Fruit fly (Drosophila melanogaster) whole organism, embryonic: Measurements from ENCODE around the gene CG42307.

Experiments
- Antp ChIP-seq: fragments of 200-800 bp; sonication (Bioruptor generic); optimal IDR thresholded peaks from 3 replicates; lab custom pipeline; 2016; ENCODE audit warnings: missing biosample characterization, missing genetic modification characterization
- Awh ChIP-seq: fragments of 200-800 bp; sonication (Bioruptor generic); IDR thresholded peaks from 2 replicates; pipeline ENCODE4, ENCODE4 v1.3.6; 2022; ENCODE audit warnings: missing biosample characterization, missing genetic modification characterization
- Bdp1 ChIP-seq: fragments of 200-800 bp; sonication (Bioruptor generic); optimal IDR thresholded peaks from 3 replicates; lab custom pipeline; 2016; ENCODE audit warnings: missing biosample characterization, missing genetic modification characterization
- CG10543 ChIP-seq: fragments of 200-800 bp; sonication (Bioruptor generic); optimal IDR thresholded peaks from 3 replicates; lab custom pipeline; 2017; ENCODE audit warnings: missing biosample characterization, mild to moderate bottlenecking, missing genetic modification characterization, moderate library complexity
- CG11247 ChIP-seq: fragments of 200-800 bp; sonication (Bioruptor generic); IDR thresholded peaks from 2 replicates; pipeline ENCODE4 v1.3.6; 2022; ENCODE audit warnings: missing biosample characterization, missing genetic modification characterization
- CG11456 ChIP-seq: fragments of 200-800 bp; sonication (Bioruptor generic); IDR thresholded peaks from 3 replicates; pipeline ENCODE4 v1.3.6; 2022; ENCODE audit warnings: missing biosample characterization, missing genetic modification characterization
- CG12219 ChIP-seq: fragments of 200-800 bp; sonication (Bioruptor generic); optimal IDR thresholded peaks from 3 replicates; lab custom pipeline; 2018; ENCODE audit warnings: missing biosample characterization, mild to moderate bottlenecking, missing genetic modification characterization
- CG13624 ChIP-seq: fragments of 200-800 bp; sonication (Bioruptor generic); optimal IDR thresholded peaks from 2 replicates; lab custom pipeline; 2016; ENCODE audit warnings: missing biosample characterization, missing genetic modification characterization
- CG13775 ChIP-seq: fragments of 200-800 bp; sonication (Bioruptor generic); optimal IDR thresholded peaks from 3 replicates; lab custom pipeline; 2017; ENCODE audit warnings: missing biosample characterization, mild to moderate bottlenecking, missing genetic modification characterization
- CG14050 ChIP-seq: fragments of 200-800 bp; sonication (Bioruptor generic); IDR thresholded peaks from 3 replicates; pipeline ENCODE4 v1.3.6; 2022; ENCODE audit warnings: missing biosample characterization, missing genetic modification characterization
- CG15073 ChIP-seq: fragments of 200-800 bp; sonication (Bioruptor generic); optimal IDR thresholded peaks from 2 replicates; lab custom pipeline; 2016; ENCODE audit warnings: missing biosample characterization, missing genetic modification characterization
- CG16779 ChIP-seq: fragments of 200-800 bp; sonication (Bioruptor generic); IDR thresholded peaks from 2 replicates; pipeline ENCODE4 v1.3.6; 2022; ENCODE audit warnings: missing biosample characterization, missing genetic modification characterization
- CG16815 ChIP-seq: fragments of 200-800 bp; sonication (Bioruptor generic); optimal IDR thresholded peaks from 3 replicates; lab custom pipeline; 2017; ENCODE audit warnings: missing biosample characterization, mild to moderate bottlenecking, missing genetic modification characterization
- CG17802 ChIP-seq: fragments of 200-800 bp; sonication (Bioruptor generic); optimal IDR thresholded peaks from 2 replicates; lab custom pipeline; 2018; ENCODE audit warnings: missing biosample characterization, mild to moderate bottlenecking, missing genetic modification characterization, moderate library complexity
- CG30020 ChIP-seq: fragments of 200-800 bp; optimal IDR thresholded peaks from 2 replicates; lab custom pipeline; 2019; ENCODE audit warnings: missing biosample characterization, mild to moderate bottlenecking, missing genetic modification characterization, moderate library complexity
- CG30431 ChIP-seq: fragments of 200-800 bp; sonication (Bioruptor generic); optimal IDR thresholded peaks from 2 replicates; lab custom pipeline; 2017; ENCODE audit warnings: missing biosample characterization, missing genetic modification characterization
- CG34376 ChIP-seq: fragments of 200-800 bp; sonication (Bioruptor generic); optimal IDR thresholded peaks from 2 replicates; lab custom pipeline; 2018; ENCODE audit warnings: missing biosample characterization, mild to moderate bottlenecking, missing genetic modification characterization
- CG34422 ChIP-seq: fragments of 200-800 bp; sonication (Bioruptor generic); IDR thresholded peaks from 3 replicates; pipeline ENCODE4 v1.3.6; 2022; ENCODE audit warnings: missing biosample characterization, missing genetic modification characterization
- CG3838 ChIP-seq: fragments of 200-800 bp; sonication (Bioruptor generic); optimal IDR thresholded peaks from 3 replicates; lab custom pipeline; 2016; ENCODE audit warnings: missing biosample characterization, missing genetic modification characterization
- CG4282 ChIP-seq: fragments of 200-800 bp; sonication (Bioruptor generic); optimal IDR thresholded peaks from 2 replicates; lab custom pipeline; 2016; ENCODE audit warnings: missing biosample characterization, missing genetic modification characterization
- CG6175 ChIP-seq: fragments of 200-800 bp; sonication (Bioruptor generic); IDR thresholded peaks from 3 replicates; pipeline ENCODE4 v1.3.6; 2022; ENCODE audit warnings: missing biosample characterization, missing genetic modification characterization
- CG6689 ChIP-seq: fragments of 200-800 bp; sonication (Bioruptor generic); IDR thresholded peaks from 2 replicates; pipeline ENCODE4 v1.3.6; 2022; ENCODE audit warnings: missing biosample characterization, missing genetic modification characterization
- CG9215 ChIP-seq: fragments of 200-800 bp; sonication (Bioruptor generic); IDR thresholded peaks from 2 replicates; pipeline ENCODE4 v1.3.6; 2022; ENCODE audit warnings: missing biosample characterization, missing genetic modification characterization
- CG9609 ChIP-seq: fragments of 200-800 bp; sonication (Bioruptor generic); optimal IDR thresholded peaks from 3 replicates; lab custom pipeline; 2016; ENCODE audit warnings: missing biosample characterization, missing genetic modification characterization
- CrebB ChIP-seq: fragments of 200-800 bp; sonication (Bioruptor generic); optimal IDR thresholded peaks from 3 replicates; lab custom pipeline; 2018; ENCODE audit warnings: missing biosample characterization, mild to moderate bottlenecking, missing genetic modification characterization
- Fer1 ChIP-seq: fragments of 200-800 bp; sonication (Bioruptor generic); optimal IDR thresholded peaks from 2 replicates; lab custom pipeline; 2017; ENCODE audit warnings: missing biosample characterization, mild to moderate bottlenecking, missing genetic modification characterization
- HLH3B ChIP-seq: fragments of 200-800 bp; sonication (Bioruptor generic); IDR thresholded peaks from 2 replicates; pipeline ENCODE4 v1.3.6; 2022; ENCODE audit warnings: missing biosample characterization, missing genetic modification characterization
- Hr39 ChIP-seq: fragments of >200 bp; optimal IDR thresholded peaks from 2 replicates; lab custom pipeline; 2017
- NFAT ChIP-seq: fragments of 200-800 bp; sonication (Bioruptor generic); IDR thresholded peaks from 2 replicates; pipeline ENCODE4 v1.3.6; 2022; ENCODE audit warnings: missing biosample characterization, missing genetic modification characterization
- Nf-YC ChIP-seq: fragments of 200-800 bp; optimal IDR thresholded peaks from 3 replicates; lab custom pipeline; 2019; ENCODE audit warnings: missing biosample characterization, mild to moderate bottlenecking, missing genetic modification characterization, moderate library complexity
- Ravus ChIP-seq: fragments of 200-800 bp; sonication (Bioruptor generic); IDR thresholded peaks from 2 replicates; pipeline ENCODE4 v1.3.6; 2022; ENCODE audit warnings: missing biosample characterization, missing genetic modification characterization
- Side ChIP-seq: fragments of 200-800 bp; sonication (Bioruptor generic); optimal IDR thresholded peaks from 2 replicates; lab custom pipeline; 2016; ENCODE audit warnings: missing biosample characterization, missing genetic modification characterization
- ap ChIP-seq: fragments of 200-800 bp; sonication (Bioruptor generic); IDR thresholded peaks from 2 replicates; pipeline ENCODE4 v1.3.6; 2022; ENCODE audit warnings: missing biosample characterization, missing genetic modification characterization
- bigmax ChIP-seq: fragments of 200-800 bp; sonication (Bioruptor generic); optimal IDR thresholded peaks from 2 replicates; lab custom pipeline; 2018; ENCODE audit warnings: missing biosample characterization, mild to moderate bottlenecking, missing genetic modification characterization
- bowl ChIP-seq: fragments of 200-800 bp; sonication (Bioruptor generic); IDR thresholded peaks from 2 replicates; pipeline ENCODE4 v1.3.6; 2022; ENCODE audit warnings: missing biosample characterization, missing genetic modification characterization
- cwo ChIP-seq: fragments of 200-800 bp; sonication (Bioruptor generic); optimal IDR thresholded peaks from 3 replicates; lab custom pipeline; 2017; ENCODE audit warnings: missing biosample characterization, missing genetic modification characterization, mild to moderate bottlenecking, moderate library complexity, missing genetic modification reagents
- dysf ChIP-seq: fragments of 200-800 bp; sonication (Bioruptor generic); IDR thresholded peaks from 3 replicates; pipeline ENCODE4 v1.3.6; 2022; ENCODE audit warnings: missing biosample characterization, missing genetic modification characterization
- gsb ChIP-seq: fragments of 200-800 bp; sonication (Bioruptor generic); IDR thresholded peaks from 2 replicates; pipeline ENCODE4 v1.3.6; 2022; ENCODE audit warnings: missing biosample characterization, missing genetic modification characterization
- lbe ChIP-seq: fragments of 200-800 bp; sonication (Bioruptor generic); optimal IDR thresholded peaks from 2 replicates; lab custom pipeline; 2016; ENCODE audit warnings: missing biosample characterization, mild to moderate bottlenecking, missing genetic modification characterization
- lilli ChIP-seq: fragments of 200-800 bp; sonication (Bioruptor generic); optimal IDR thresholded peaks from 3 replicates; lab custom pipeline; 2016; ENCODE audit warnings: missing biosample characterization, missing genetic modification characterization
- mld ChIP-seq: fragments of 200-800 bp; sonication (Bioruptor generic); IDR thresholded peaks from 3 replicates; pipeline ENCODE4 v1.3.6; 2022; ENCODE audit warnings: missing biosample characterization, missing genetic modification characterization; ENCODE audit not compliant: partially characterized antibody
- oc ChIP-seq: fragments of 200-800 bp; sonication (Bioruptor generic); optimal IDR thresholded peaks from 2 replicates; lab custom pipeline; 2018; ENCODE audit warnings: missing biosample characterization, mild to moderate bottlenecking, missing genetic modification characterization, moderate library complexity
- prd ChIP-seq, 3 experiments: fragments of >200 bp in 2 of 3; fragments of 200-800 bp in 1 of 3; sonication (Bioruptor generic) in 1 of 3; optimal IDR thresholded peaks in 2 of 3; IDR thresholded peaks in 1 of 3; 2 replicates in 2 of 3; 3 replicates in 1 of 3; pipeline versions ENCODE4 v1.3.6 to Lab custom; 2017 to 2022; ENCODE audit warnings: missing biosample characterization in 1 of 3, missing genetic modification characterization in 1 of 3
- salm ChIP-seq: fragments of 200-800 bp; sonication (Bioruptor generic); optimal IDR thresholded peaks from 2 replicates; lab custom pipeline; 2018; ENCODE audit warnings: missing biosample characterization, mild to moderate bottlenecking, missing genetic modification characterization
- sc ChIP-seq, 3 experiments: fragments of >200 bp in 2 of 3; fragments of 200-800 bp in 1 of 3; sonication (Bioruptor generic) in 1 of 3; optimal IDR thresholded peaks; 2 replicates in 2 of 3; 3 replicates in 1 of 3; lab custom pipeline; 2017; ENCODE audit warnings: mild to moderate bottlenecking in 1 of 3, missing biosample characterization in 1 of 3, missing genetic modification characterization in 1 of 3, missing genetic modification reagents in 1 of 3
- shn ChIP-seq: fragments of 200-800 bp; sonication (Bioruptor generic); optimal IDR thresholded peaks from 3 replicates; lab custom pipeline; 2016; ENCODE audit warnings: missing biosample characterization, missing genetic modification characterization
- tio ChIP-seq: fragments of 200-800 bp; sonication (Bioruptor generic); optimal IDR thresholded peaks from 2 replicates; lab custom pipeline; 2017; ENCODE audit warnings: missing biosample characterization, missing genetic modification characterization, inconsistent platforms
- usp ChIP-seq: fragments of >200 bp; optimal IDR thresholded peaks from 2 replicates; lab custom pipeline; 2017; ENCODE audit warnings: missing biosample characterization, missing genetic modification characterization

The CG42307 gene

DNA sequence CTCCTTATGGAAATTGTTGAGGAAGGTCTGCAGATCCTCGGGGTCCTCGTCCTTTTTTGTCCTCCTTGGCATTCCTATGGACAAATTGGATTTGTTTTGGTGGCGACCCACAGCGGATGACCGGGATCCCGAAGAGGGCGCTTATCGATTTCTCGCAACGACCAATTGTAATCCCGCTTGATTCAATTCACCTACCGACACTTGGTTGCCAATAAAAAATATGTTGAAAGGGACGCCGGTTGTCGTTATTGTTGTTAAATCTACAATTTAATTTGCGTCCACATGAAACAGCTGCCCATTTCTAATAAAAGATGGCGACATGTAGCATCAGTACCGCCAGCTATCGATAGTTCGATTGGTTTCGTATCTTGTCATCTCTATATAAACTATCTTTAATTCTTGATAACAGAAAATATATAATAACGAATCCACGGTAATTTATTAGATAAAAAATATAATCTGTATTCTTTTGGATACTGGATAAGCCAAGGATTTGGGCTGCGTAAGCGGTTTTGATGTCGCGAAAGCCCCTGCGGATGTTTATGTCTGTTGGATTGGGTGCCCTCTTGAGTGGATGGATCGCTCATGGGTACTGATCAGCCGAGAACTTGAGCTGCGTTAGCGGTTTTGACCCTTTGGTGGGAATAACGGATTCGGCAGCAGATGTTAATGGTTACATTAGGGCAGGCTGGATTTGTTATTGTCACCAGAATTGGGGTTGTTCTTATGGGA lies 27.6 kb downstream of the CG42307 start, which contains the start of gene CTCF (continued):
- peak; percentile 24 for TF ChIP-seq CG30431 (GFP tag; lab: Kevin White, UChicago)
- no peak for TF ChIP-seq Bdp1 (GFP tag; lab: Kevin White, UChicago)
- TF ChIP-seq prd (optimal IDR thresholded peaks at IDR 0.05; lab: Kevin White, UChicago) = no peak
- peak; percentile 80 for TF ChIP-seq prd (GFP tag; IDR thresholded peaks at IDR 0.05; lab: Robert Waterston, UW)
- TF ChIP-seq tio (GFP tag; lab: Kevin White, UChicago) = no peak
- TF ChIP-seq CG30020 (tag; lab: Kevin White, UChicago) = peak; percentile 22

DNA sequence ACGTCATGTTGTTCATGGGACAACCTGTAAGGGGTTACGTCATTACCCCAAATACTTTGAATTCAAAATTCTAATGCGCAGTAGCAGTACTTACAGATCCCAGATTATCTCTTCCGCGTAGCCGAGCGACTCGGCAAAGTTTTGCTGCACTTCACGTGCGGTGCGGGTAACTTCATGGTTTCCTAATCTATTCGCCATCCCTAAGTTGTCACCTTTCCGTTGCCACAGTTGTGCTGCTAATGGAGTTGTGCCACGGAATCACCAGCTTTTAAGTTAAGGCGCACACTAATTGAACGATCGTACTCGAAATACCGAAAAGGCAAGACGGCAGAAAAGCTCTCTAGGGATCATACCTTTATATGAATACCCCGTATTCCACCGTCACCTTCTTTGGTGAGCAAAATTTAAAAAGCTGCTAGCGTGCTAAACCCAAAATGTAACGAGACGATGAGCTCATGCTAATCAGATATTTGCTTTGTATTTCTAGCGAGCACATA lies 30.9 kb downstream of the CG42307 start, which contains the start of gene pst:
pst (minus strand) TSS at position 437 of the 497 bp plus-strand sequence.
- TF ChIP-seq usp (GFP tag; lab: Kevin White, UChicago) = no peak
- no peak for TF ChIP-seq CG34422 (GFP tag; lab: Robert Waterston, UW)
- peak; percentile 45 for TF ChIP-seq oc
- no peak for TF ChIP-seq Hr39
- no peak for TF ChIP-seq Side (GFP tag; lab: Kevin White, UChicago)
- no peak for TF ChIP-seq CG13775 (GFP tag; lab: Kevin White, UChicago)
- peak; percentile 60; the same call in 1 of the 3 replicates for TF ChIP-seq CG11456
- TF ChIP-seq CG4282 (GFP tag; lab: Kevin White, UChicago) = peak; percentile 29
- peak; percentile 44 for TF ChIP-seq cwo (GFP tag; lab: Kevin White, UChicago)
- TF ChIP-seq Antp = no peak
- TF ChIP-seq bowl (GFP tag; lab: Robert Waterston, UW) = peak; percentile 53; the same call in 1 of the 2 replicates
- no peak for TF ChIP-seq lbe (GFP tag; lab: Kevin White, UChicago)
- no peak for TF ChIP-seq salm (tag; lab: Kevin White, UChicago)
- TF ChIP-seq dysf (GFP tag; lab: Robert Waterston, UW) = 0 out of 3 replicates have a peak, but pooled peaks have one; percentile 26
- no peak for TF ChIP-seq CG6175 (GFP tag; lab: Robert Waterston, UW)
- TF ChIP-seq bigmax (GFP tag; lab: Kevin White, UChicago) = no peak
- no peak for TF ChIP-seq Ravus
- no peak for TF ChIP-seq CG3838
- TF ChIP-seq gsb (GFP tag; lab: Robert Waterston, UW) = no peak
- no peak for TF ChIP-seq lilli (GFP tag; lab: Kevin White, UChicago)
- TF ChIP-seq CG17802 (tag; lab: Kevin White, UChicago) = no peak
- peak; percentile 66 for TF ChIP-seq CG34376
- TF ChIP-seq CG11247 (GFP tag; lab: Robert Waterston, UW) = peak; percentile 29; the same call in 1 of the 2 replicates
- no peak for TF ChIP-seq CG16815 (GFP tag; lab: Kevin White, UChicago)
- 0 out of 3 replicates have a peak, but pooled peaks have one; percentile 35 for TF ChIP-seq mld
- TF ChIP-seq CG10543 = peak; percentile 59
- TF ChIP-seq CG16779 (GFP tag; lab: Robert Waterston, UW) = peak; percentile 52; the same call in 1 of the 2 replicates
- TF ChIP-seq CG13624 (GFP tag; lab: Kevin White, UChicago) = peak; percentile 63
- TF ChIP-seq CG12219 (GFP tag; lab: Kevin White, UChicago) = peak; percentile 7
- TF ChIP-seq sc (optimal IDR thresholded peaks at IDR 0.05; lab: Kevin White, UChicago) = no peak
- no peak for TF ChIP-seq sc (GFP tag; optimal IDR thresholded peaks at IDR 0.05; lab: Kevin White, UChicago)
- peak; percentile 44; the same call in 1 of the 2 replicates for TF ChIP-seq NFAT (GFP tag; lab: Robert Waterston, UW)
- peak; percentile 66 for TF ChIP-seq CrebB (tag; lab: Kevin White, UChicago)
- peak; percentile 24 for TF ChIP-seq Fer1 (GFP tag; lab: Kevin White, UChicago)
- TF ChIP-seq shn (GFP tag; lab: Kevin White, UChicago) = no peak
- 0 out of 2 replicates have a peak, but pooled peaks have one; percentile 8 for TF ChIP-seq Awh
- no peak for TF ChIP-seq CG15073 (GFP tag; lab: Kevin White, UChicago)
- no peak for TF ChIP-seq HLH3B
- no peak for TF ChIP-seq ap (GFP tag; lab: Robert Waterston, UW)
- TF ChIP-seq CG6689 (GFP tag; lab: Robert Waterston, UW) = no peak
- TF ChIP-seq CG9609 (GFP tag; lab: Kevin White, UChicago) = no peak
- TF ChIP-seq Nf-YC = no peak
- no peak for TF ChIP-seq CG14050
- TF ChIP-seq CG9215 (GFP tag; lab: Robert Waterston, UW) = no peak
